Fruit fly (Drosophila melanogaster) whole organism, embryonic: ENCODE results near the gene CG6356.

Experiments used
- Atf-2 ChIP-seq: fragments of 200-800 bp; sonication (Bioruptor generic); optimal IDR thresholded peaks from 2 replicates; lab custom pipeline; 2016; ENCODE audit warnings: missing biosample characterization, missing genetic modification characterization
- Bteb2 ChIP-seq: fragments of 200-800 bp; sonication (Bioruptor generic); optimal IDR thresholded peaks from 2 replicates; lab custom pipeline; 2016; ENCODE audit warnings: missing biosample characterization, missing genetic modification characterization
- CG12659 ChIP-seq: fragments of 200-800 bp; sonication (Bioruptor generic); optimal IDR thresholded peaks from 3 replicates; lab custom pipeline; 2017; ENCODE audit warnings: mild to moderate bottlenecking, missing biosample characterization, missing genetic modification reagents, missing genetic modification characterization
- CG17829 ChIP-seq: fragments of 200-800 bp; optimal IDR thresholded peaks from 2 replicates; lab custom pipeline; 2019; ENCODE audit warnings: missing biosample characterization, mild to moderate bottlenecking, missing genetic modification characterization, moderate library complexity
- CG1792 ChIP-seq: fragments of 200-800 bp; sonication (Bioruptor generic); optimal IDR thresholded peaks from 2 replicates; lab custom pipeline; 2016; ENCODE audit warnings: missing biosample characterization, missing genetic modification characterization
- CG18764 ChIP-seq: fragments of 200-800 bp; sonication (Bioruptor generic); optimal IDR thresholded peaks from 3 replicates; lab custom pipeline; 2016; ENCODE audit warnings: missing biosample characterization, missing genetic modification characterization
- CG2875 ChIP-seq: fragments of 200-800 bp; sonication (Bioruptor generic); optimal IDR thresholded peaks from 2 replicates; lab custom pipeline; 2017; ENCODE audit warnings: missing biosample characterization, mild to moderate bottlenecking, missing genetic modification characterization, missing genetic modification reagents
- CG31441 ChIP-seq: fragments of 200-800 bp; sonication (Bioruptor generic); IDR thresholded peaks from 2 replicates; pipeline ENCODE4 v1.3.6; 2022; ENCODE audit warnings: missing biosample characterization, missing genetic modification characterization
- CG4360 ChIP-seq: fragments of 200-800 bp; sonication (Bioruptor generic); IDR thresholded peaks from 2 replicates; pipeline ENCODE4 v1.3.6; 2022; ENCODE audit warnings: missing biosample characterization, missing genetic modification characterization
- CG6854 ChIP-seq: fragments of 200-800 bp; sonication (Bioruptor generic); optimal IDR thresholded peaks from 3 replicates; lab custom pipeline; 2017; ENCODE audit warnings: missing biosample characterization, mild to moderate bottlenecking, missing genetic modification characterization
- CG7372 ChIP-seq: fragments of 200-800 bp; sonication (Bioruptor generic); IDR thresholded peaks from 2 replicates; pipeline ENCODE4 v1.3.6; 2022; ENCODE audit warnings: missing biosample characterization, missing genetic modification characterization
- CG7839 ChIP-seq: fragments of 200-800 bp; sonication (Bioruptor generic); optimal IDR thresholded peaks from 3 replicates; lab custom pipeline; 2018; ENCODE audit warnings: missing biosample characterization, mild to moderate bottlenecking, missing genetic modification characterization, moderate library complexity
- CG7987 ChIP-seq: fragments of 200-800 bp; sonication (Bioruptor generic); optimal IDR thresholded peaks from 2 replicates; lab custom pipeline; 2018; ENCODE audit warnings: missing biosample characterization, mild to moderate bottlenecking, missing genetic modification characterization, moderate library complexity
- CG8290 ChIP-seq, 3 experiments: fragments of 200-800 bp; sonication (Bioruptor generic); optimal IDR thresholded peaks; 2 replicates each; lab custom pipeline; 2016 to 2019; ENCODE audit warnings: missing biosample characterization in 3 of 3, missing genetic modification characterization in 3 of 3, mild to moderate bottlenecking in 2 of 3, moderate library complexity in 1 of 3
- CG9609 ChIP-seq: fragments of 200-800 bp; sonication (Bioruptor generic); optimal IDR thresholded peaks from 3 replicates; lab custom pipeline; 2016; ENCODE audit warnings: missing biosample characterization, missing genetic modification characterization
- CkIIα-i1 ChIP-seq: fragments of 200-800 bp; sonication (Bioruptor generic); IDR thresholded peaks from 2 replicates; pipeline ENCODE4 v1.3.6; 2022; ENCODE audit warnings: missing biosample characterization, missing genetic modification characterization
- CrebB ChIP-seq: fragments of 200-800 bp; sonication (Bioruptor generic); optimal IDR thresholded peaks from 3 replicates; lab custom pipeline; 2018; ENCODE audit warnings: missing biosample characterization, mild to moderate bottlenecking, missing genetic modification characterization
- HmgD ChIP-seq: fragments of 200-800 bp; sonication (Bioruptor generic); optimal IDR thresholded peaks from 3 replicates; lab custom pipeline; 2016; ENCODE audit warnings: missing biosample characterization, missing genetic modification characterization
- Oaz ChIP-seq: fragments of 200-800 bp; sonication (Bioruptor generic); IDR thresholded peaks from 2 replicates; pipeline ENCODE4 v1.3.6; 2022; ENCODE audit warnings: missing biosample characterization, missing genetic modification characterization
- Optix ChIP-seq: fragments of 200-800 bp; sonication (Bioruptor generic); IDR thresholded peaks from 3 replicates; pipeline ENCODE4 v1.3.6; 2022; ENCODE audit warnings: missing biosample characterization, missing genetic modification characterization
- Six4 ChIP-seq: fragments of 200-800 bp; sonication (Bioruptor generic); optimal IDR thresholded peaks from 2 replicates; lab custom pipeline; 2016; ENCODE audit warnings: missing biosample characterization, missing genetic modification characterization
- Stat92E ChIP-seq, 3 experiments: fragments of >200 bp in 2 of 3; fragments of 200-800 bp in 1 of 3; sonication (Bioruptor generic) in 1 of 3; optimal IDR thresholded peaks; 2 replicates each; lab custom pipeline; 2017 to 2019; ENCODE audit warnings: missing biosample characterization in 3 of 3, missing genetic modification characterization in 3 of 3, mild to moderate bottlenecking in 1 of 3, moderate library complexity in 1 of 3
- Taf1 ChIP-seq: fragments of 200-800 bp; sonication (Bioruptor generic); IDR thresholded peaks from 2 replicates; pipeline ENCODE4 v1.3.6; 2022; ENCODE audit warnings: missing biosample characterization, missing genetic modification characterization
- YL-1 ChIP-seq: fragments of 200-800 bp; sonication (Bioruptor generic); optimal IDR thresholded peaks from 3 replicates; lab custom pipeline; 2017; ENCODE audit warnings: missing biosample characterization, mild to moderate bottlenecking, missing genetic modification characterization
- abd-A ChIP-seq: fragments of 200-800 bp; sonication (Bioruptor generic); optimal IDR thresholded peaks from 3 replicates; lab custom pipeline; 2019; ENCODE audit warnings: missing biosample characterization, mild to moderate bottlenecking, missing genetic modification characterization, moderate library complexity
- ato ChIP-seq: fragments of 200-800 bp; sonication (Bioruptor generic); IDR thresholded peaks from 2 replicates; pipeline ENCODE4 v1.3.6; 2022; ENCODE audit warnings: missing biosample characterization, missing genetic modification characterization; ENCODE audit not compliant: partially characterized antibody
- bowl ChIP-seq: fragments of 200-800 bp; sonication (Bioruptor generic); IDR thresholded peaks from 2 replicates; pipeline ENCODE4 v1.3.6; 2022; ENCODE audit warnings: missing biosample characterization, missing genetic modification characterization
- br ChIP-seq: fragments of >200 bp; optimal IDR thresholded peaks from 2 replicates; lab custom pipeline; 2017
- ems ChIP-seq: fragments of 200-800 bp; sonication (Bioruptor generic); optimal IDR thresholded peaks from 3 replicates; lab custom pipeline; 2016; ENCODE audit warnings: missing biosample characterization, missing genetic modification characterization
- fd3F ChIP-seq: fragments of 200-800 bp; sonication (Bioruptor generic); optimal IDR thresholded peaks from 2 replicates; lab custom pipeline; 2018; ENCODE audit warnings: missing biosample characterization, mild to moderate bottlenecking, missing genetic modification characterization, moderate library complexity
- fd96Cb ChIP-seq: fragments of 200-800 bp; sonication (Bioruptor generic); optimal IDR thresholded peaks from 2 replicates; lab custom pipeline; 2018; ENCODE audit warnings: missing biosample characterization, mild to moderate bottlenecking, missing genetic modification characterization, moderate library complexity
- fu2 ChIP-seq: fragments of 200-800 bp; sonication (Bioruptor generic); optimal IDR thresholded peaks from 2 replicates; lab custom pipeline; 2016; ENCODE audit warnings: missing biosample characterization, missing genetic modification characterization
- h ChIP-seq: fragments of >200 bp; optimal IDR thresholded peaks from 2 replicates; lab custom pipeline; 2017
- ind ChIP-seq: fragments of 200-800 bp; sonication (Bioruptor generic); optimal IDR thresholded peaks from 3 replicates; lab custom pipeline; 2016; ENCODE audit warnings: missing biosample characterization, missing genetic modification characterization
- nau ChIP-seq: fragments of 200-800 bp; sonication (Bioruptor generic); optimal IDR thresholded peaks from 3 replicates; lab custom pipeline; 2017; ENCODE audit warnings: missing biosample characterization, mild to moderate bottlenecking, missing genetic modification characterization, missing genetic modification reagents
- nerfin-2 ChIP-seq: fragments of 200-800 bp; sonication (Bioruptor generic); IDR thresholded peaks from 2 replicates; pipeline ENCODE4 v1.3.6; 2022; ENCODE audit warnings: missing biosample characterization, missing genetic modification characterization; ENCODE audit not compliant: partially characterized antibody
- nmo ChIP-seq: fragments of 200-800 bp; sonication (Bioruptor generic); optimal IDR thresholded peaks from 2 replicates; lab custom pipeline; 2018; ENCODE audit warnings: missing biosample characterization, mild to moderate bottlenecking, missing genetic modification characterization, moderate library complexity
- p53 ChIP-seq: fragments of 200-800 bp; sonication (Bioruptor generic); optimal IDR thresholded peaks from 2 replicates; lab custom pipeline; 2016; ENCODE audit warnings: missing biosample characterization, missing genetic modification characterization
- salm ChIP-seq: fragments of 200-800 bp; sonication (Bioruptor generic); optimal IDR thresholded peaks from 2 replicates; lab custom pipeline; 2018; ENCODE audit warnings: missing biosample characterization, mild to moderate bottlenecking, missing genetic modification characterization
- sd ChIP-seq: fragments of 200-800 bp; sonication (Bioruptor generic); optimal IDR thresholded peaks from 3 replicates; lab custom pipeline; 2018; ENCODE audit warnings: missing biosample characterization, mild to moderate bottlenecking, missing genetic modification characterization, moderate library complexity
- sug ChIP-seq: fragments of 200-800 bp; optimal IDR thresholded peaks from 2 replicates; lab custom pipeline; 2019; ENCODE audit warnings: missing biosample characterization, mild to moderate bottlenecking, missing genetic modification characterization, moderate library complexity
- toy ChIP-seq: fragments of 200-800 bp; sonication (Bioruptor generic); IDR thresholded peaks from 2 replicates; pipeline ENCODE4 v1.3.6; 2022; ENCODE audit warnings: missing biosample characterization, missing genetic modification characterization
- trh ChIP-seq: fragments of 200-800 bp; sonication (Bioruptor generic); optimal IDR thresholded peaks from 2 replicates; lab custom pipeline; 2016; ENCODE audit warnings: missing biosample characterization, missing genetic modification characterization
- unc-4 ChIP-seq: fragments of 200-800 bp; sonication (Bioruptor generic); IDR thresholded peaks from 2 replicates; pipeline ENCODE4 v1.3.6; 2022; ENCODE audit warnings: missing biosample characterization, missing genetic modification characterization; ENCODE audit not compliant: partially characterized antibody
- wdn ChIP-seq: fragments of 200-800 bp; sonication (Bioruptor generic); IDR thresholded peaks from 2 replicates; pipeline ENCODE4 v1.3.6; 2022; ENCODE audit warnings: missing biosample characterization, missing genetic modification characterization
- z ChIP-seq: fragments of 200-800 bp; sonication (Bioruptor generic); IDR thresholded peaks from 3 replicates; pipeline ENCODE4 v1.3.6; 2022; ENCODE audit warnings: missing biosample characterization, missing genetic modification characterization
- zen ChIP-seq: fragments of 200-800 bp; sonication (Bioruptor generic); optimal IDR thresholded peaks from 3 replicates; lab custom pipeline; 2018; ENCODE audit warnings: missing biosample characterization, mild to moderate bottlenecking, missing genetic modification characterization, moderate library complexity
- zfh1 ChIP-seq: fragments of 200-800 bp; sonication (Bioruptor generic); IDR thresholded peaks from 3 replicates; pipeline ENCODE4 v1.3.6; 2022; ENCODE audit warnings: missing biosample characterization, missing genetic modification characterization

The CG6356 gene

dm6 chr3R:24295556-24296465, 12.1 kb downstream of the CG6356 start (continued):
- peak; percentile 87 for TF ChIP-seq CG7839 (tag; lab: Kevin White, UChicago)
- peak; percentile 47 for TF ChIP-seq salm
- TF ChIP-seq z = peak; percentile 49; the same call in 1 of the 3 replicates
- TF ChIP-seq toy (GFP tag; lab: Robert Waterston, UW) = 0 out of 2 replicates have a peak, but pooled peaks have one; percentile 29
- no peak for TF ChIP-seq h (lab: Kevin White, UChicago)
- TF ChIP-seq CrebB (tag; lab: Kevin White, UChicago) = peak; percentile 65
- peak; percentile 82 for TF ChIP-seq Taf1
- peak; percentile 82 for TF ChIP-seq wdn (GFP tag; lab: Robert Waterston, UW)
- TF ChIP-seq Oaz (GFP tag; lab: Robert Waterston, UW) = peak; percentile 37; the same call in 1 of the 2 replicates
- peak; percentile 79 for TF ChIP-seq fd3F
- peak; percentile 60 for TF ChIP-seq sug (tag; lab: Kevin White, UChicago)
- TF ChIP-seq br (lab: Kevin White, UChicago) = no peak
- peak; percentile 94 for TF ChIP-seq CG4360
- TF ChIP-seq abd-A (tag; lab: Kevin White, UChicago) = no peak
- 0 out of 2 replicates have a peak, but pooled peaks have one; percentile 30 for TF ChIP-seq CkIIα-i1 (GFP tag; lab: Robert Waterston, UW)
- TF ChIP-seq CG6854 (GFP tag; lab: Kevin White, UChicago) = no peak
- no peak for TF ChIP-seq Stat92E (GFP tag; optimal IDR thresholded peaks at IDR 0.05; lab: Kevin White, UChicago)
- TF ChIP-seq CG1792 (GFP tag; lab: Kevin White, UChicago) = peak; percentile 60
- TF ChIP-seq fu2 (GFP tag; lab: Kevin White, UChicago) = peak; percentile 54
- TF ChIP-seq CG31441 (GFP tag; lab: Robert Waterston, UW) = peak; percentile 72
- TF ChIP-seq Optix (GFP tag; lab: Robert Waterston, UW) = peak; percentile 58
- peak; percentile 88 for TF ChIP-seq zfh1 (GFP tag; lab: Robert Waterston, UW)
- TF ChIP-seq CG2875 (GFP tag; lab: Kevin White, UChicago) = peak; percentile 66
- TF ChIP-seq CG12659 (GFP tag; lab: Kevin White, UChicago) = peak; percentile 78
- TF ChIP-seq YL-1 (GFP tag; lab: Kevin White, UChicago) = no peak
- peak; percentile 6 for TF ChIP-seq trh
- peak; percentile 12 for TF ChIP-seq nau (GFP tag; lab: Kevin White, UChicago)
- TF ChIP-seq HmgD = no peak
- no peak for TF ChIP-seq p53
- peak; percentile 73 for TF ChIP-seq nmo (GFP tag; lab: Kevin White, UChicago)
- TF ChIP-seq CG7372 = peak; percentile 77
- TF ChIP-seq sd (tag; lab: Kevin White, UChicago) = peak; percentile 64
- TF ChIP-seq nerfin-2 (GFP tag; lab: Robert Waterston, UW) = no peak
- peak; percentile 72; the same call in 1 of the 2 replicates for TF ChIP-seq bowl
- TF ChIP-seq fd96Cb (tag; lab: Kevin White, UChicago) = peak; percentile 67
- TF ChIP-seq CG9609 = peak; percentile 46
- TF ChIP-seq CG17829 (tag; lab: Kevin White, UChicago) = peak; percentile 83
- TF ChIP-seq CG18764 (GFP tag; lab: Kevin White, UChicago) = peak; percentile 60
- peak; percentile 73 for TF ChIP-seq Atf-2 (GFP tag; lab: Kevin White, UChicago)
- TF ChIP-seq ato (GFP tag; lab: Robert Waterston, UW) = no peak
- TF ChIP-seq zen (tag; lab: Kevin White, UChicago) = peak; percentile 66
- no peak for TF ChIP-seq unc-4 (GFP tag; lab: Robert Waterston, UW)
- peak; percentile 63 for TF ChIP-seq ind (GFP tag; lab: Kevin White, UChicago)
- TF ChIP-seq CG8290 (GFP tag; optimal IDR thresholded peaks at IDR 0.05; lab: Kevin White, UChicago) = peak; percentile 56
- peak in 1 of 2 experiments; percentile 95 for TF ChIP-seq CG8290 (tag; optimal IDR thresholded peaks at IDR 0.05; lab: Kevin White, UChicago)
- peak; percentile 63 for TF ChIP-seq CG7987 (GFP tag; lab: Kevin White, UChicago)
- peak; percentile 71 for TF ChIP-seq Six4 (GFP tag; lab: Kevin White, UChicago)
- peak; percentile 73 for TF ChIP-seq Bteb2 (GFP tag; lab: Kevin White, UChicago)
- TF ChIP-seq ems (GFP tag; lab: Kevin White, UChicago) = peak; percentile 53
